Worm (Caenorhabditis elegans): ENCODE measurements around the gene Y67D2.2.

The Y67D2.2 gene

DNA sequence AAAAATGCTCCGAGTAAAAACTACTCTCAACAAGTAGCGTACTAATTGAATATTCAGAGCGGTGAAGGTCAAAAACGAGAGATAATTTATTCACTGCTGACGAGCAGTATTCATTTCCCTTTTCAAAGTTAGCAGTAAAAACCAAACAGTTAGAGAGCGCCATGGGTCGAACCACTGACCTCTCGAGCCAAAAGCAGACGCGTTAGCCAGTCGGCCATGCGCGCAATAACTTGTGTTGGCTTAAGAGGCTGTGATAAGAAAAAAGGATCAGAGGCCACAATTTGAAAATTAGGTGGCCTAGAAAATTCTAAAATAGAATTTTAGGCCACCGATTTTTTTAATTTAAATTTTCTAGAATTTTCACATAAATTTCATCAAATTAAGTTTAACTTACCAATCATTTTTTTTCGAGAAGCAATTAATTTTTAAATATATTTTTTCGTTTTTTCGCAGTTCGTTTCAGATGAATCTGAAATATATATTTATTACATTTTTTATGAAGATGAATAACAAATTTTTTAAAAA lies 42.1 kb downstream of the Y67D2.2 start, which contains the start of gene sms-3:
sms-3 (minus strand) TSS at position 475 of the 525 bp plus-strand sequence.
- TF ChIP-seq nhr-76 (tag; optimal IDR thresholded peaks at IDR 0.05) (no peak), snpc-4 (tag; optimal IDR thresholded peaks at IDR 0.05) (no peak), zip-8 (tag; optimal IDR thresholded peaks at IDR 0.05) (no peak), sem-2 (GFP tag; optimal IDR thresholded peaks at IDR 0.05) (no peak), pha-4 (tag; optimal IDR thresholded peaks at IDR 0.05) (no peak), cnd-1 (tag; optimal IDR thresholded peaks at IDR 0.05) (no peak), elt-3 (tag; optimal IDR thresholded peaks at IDR 0.05) (no peak), ceh-39 (tag; optimal IDR thresholded peaks at IDR 0.05) (no peak), nhr-237 (tag; optimal IDR thresholded peaks at IDR 0.05) (no peak), M03D4.4 (tag; optimal IDR thresholded peaks at IDR 0.05) (peak; percentile 32), ceh-43 (GFP tag; optimal IDR thresholded peaks at IDR 0.05) (no peak), nhr-28 (tag; optimal IDR thresholded peaks at IDR 0.05) (no peak), drap-1 (GFP tag; optimal IDR thresholded peaks at IDR 0.05) (peak; percentile 2), lin-13 (tag; optimal IDR thresholded peaks at IDR 0.05) (peak; percentile 5), ces-1 (GFP tag; optimal IDR thresholded peaks at IDR 0.05) (no peak), hlh-1 (tag; optimal IDR thresholded peaks at IDR 0.05) (no peak), mep-1 (tag; optimal IDR thresholded peaks at IDR 0.05) (no peak), mls-2 (tag; optimal IDR thresholded peaks at IDR 0.05) (no peak), flh-1 (GFP tag; optimal IDR thresholded peaks at IDR 0.05) (no peak), elt-1 (tag; optimal IDR thresholded peaks at IDR 0.05; ENCODE audit: borderline replicate concordance, insufficient read depth) (no peak), unc-62 (GFP tag; optimal IDR thresholded peaks at IDR 0.05) (no peak), sptf-1 (tag; optimal IDR thresholded peaks at IDR 0.05) (peak; percentile 18)

DNA sequence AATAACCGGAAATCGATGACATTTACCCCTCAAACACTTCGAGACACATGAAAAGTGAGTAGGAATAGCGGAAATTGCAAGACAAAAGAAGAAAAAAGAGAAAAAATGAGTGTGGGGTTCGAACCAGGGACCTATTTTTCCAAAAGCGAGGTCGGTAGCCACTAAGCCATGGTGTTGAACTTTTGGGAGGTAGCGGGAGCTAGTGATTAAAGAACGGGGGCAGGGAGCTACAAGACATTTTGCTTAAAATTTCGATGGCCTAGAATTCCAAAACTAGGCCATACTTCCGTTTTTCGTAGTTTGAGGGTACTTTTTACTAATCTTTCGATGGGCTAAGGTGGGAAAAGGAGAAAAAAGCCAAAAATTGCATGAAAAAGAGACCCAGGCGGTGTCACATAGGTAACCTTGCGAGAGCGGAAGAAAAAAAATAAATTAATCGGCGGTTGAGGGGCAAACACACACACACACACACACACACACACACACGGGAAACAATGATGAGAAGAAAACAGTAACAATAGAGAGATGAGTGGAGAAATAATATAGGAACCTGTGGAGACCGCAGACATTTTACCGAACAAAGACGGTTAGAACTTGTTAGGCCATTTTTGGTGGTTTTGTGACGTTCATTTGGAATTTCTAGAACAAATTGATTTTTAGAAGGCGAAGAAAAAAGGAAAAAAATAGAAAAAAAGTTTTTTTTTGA lies 43.0 kb downstream of the Y67D2.2 start:
- TF ChIP-seq lin-32 (GFP tag; optimal IDR thresholded peaks at IDR 0.05), result peak; percentile 75
- TF ChIP-seq ceh-43 (GFP tag; optimal IDR thresholded peaks at IDR 0.05), result peak; percentile 73
- TF ChIP-seq elt-1 (tag; optimal IDR thresholded peaks at IDR 0.05; ENCODE audit: borderline replicate concordance, insufficient read depth), result no peak
- peak; percentile 64 for TF ChIP-seq ham-2 (GFP tag; optimal IDR thresholded peaks at IDR 0.05)
- no peak for TF ChIP-seq mab-5 (tag; optimal IDR thresholded peaks at IDR 0.05)
- TF ChIP-seq sptf-1 (tag; optimal IDR thresholded peaks at IDR 0.05), result peak; percentile 89
- TF ChIP-seq drap-1 (GFP tag; optimal IDR thresholded peaks at IDR 0.05), result peak; percentile 56
- TF ChIP-seq nhr-2 (tag; optimal IDR thresholded peaks at IDR 0.05), result peak; percentile 7
- TF ChIP-seq mep-1 (tag; optimal IDR thresholded peaks at IDR 0.05), result no peak
- TF ChIP-seq lin-13 (tag; optimal IDR thresholded peaks at IDR 0.05), result peak; percentile 5
- TF ChIP-seq ceh-83 (GFP tag; optimal IDR thresholded peaks at IDR 0.05), result peak; percentile 88
- peak; percentile 70 for TF ChIP-seq M03D4.4 (tag; optimal IDR thresholded peaks at IDR 0.05)
- no peak for TF ChIP-seq snpc-4 (tag; optimal IDR thresholded peaks at IDR 0.05)
- peak; percentile 36 for TF ChIP-seq flh-1 (GFP tag; optimal IDR thresholded peaks at IDR 0.05)
- no peak for TF ChIP-seq nhr-76 (tag; optimal IDR thresholded peaks at IDR 0.05)
- TF ChIP-seq sem-2 (GFP tag; optimal IDR thresholded peaks at IDR 0.05), result peak; percentile 49
- peak; percentile 8 for TF ChIP-seq hlh-1 (tag; optimal IDR thresholded peaks at IDR 0.05)
- TF ChIP-seq cnd-1 (tag; optimal IDR thresholded peaks at IDR 0.05), result peak; percentile 55
- TF ChIP-seq tbx-8 (GFP tag; optimal IDR thresholded peaks at IDR 0.05), result peak; percentile 67
- peak; percentile 55 for TF ChIP-seq unc-120 (tag; optimal IDR thresholded peaks at IDR 0.05; ENCODE audit: poor library complexity, severe bottlenecking)
- TF ChIP-seq mls-2 (tag; optimal IDR thresholded peaks at IDR 0.05), result peak; percentile 84
- no peak for TF ChIP-seq lsy-2 (tag; optimal IDR thresholded peaks at IDR 0.05)
- peak; percentile 38 for TF ChIP-seq bed-3 (GFP tag; optimal IDR thresholded peaks at IDR 0.05)

DNA sequence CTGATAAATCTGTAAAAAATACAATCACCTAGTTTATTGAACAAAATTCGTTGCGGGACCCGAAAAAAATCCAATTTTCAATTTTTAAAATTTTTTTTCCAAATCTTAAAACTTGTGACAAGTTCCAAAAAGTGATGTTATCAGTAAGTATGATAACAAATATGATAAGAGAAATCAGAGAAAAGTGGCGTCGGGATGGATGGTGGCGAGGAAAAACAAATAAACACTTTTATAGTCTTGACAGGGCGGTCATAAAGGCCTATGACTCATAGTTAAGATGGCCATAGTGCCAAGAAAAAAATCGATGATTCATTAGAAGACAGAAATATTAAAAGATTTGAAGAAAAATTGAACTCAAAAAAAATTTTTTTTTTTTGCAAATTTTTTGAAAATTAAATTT lies 44.1 kb downstream of the Y67D2.2 start:
- TF ChIP-seq nhr-2 (tag; optimal IDR thresholded peaks at IDR 0.05) (no peak), unc-62 (GFP tag; optimal IDR thresholded peaks at IDR 0.05) (no peak), nhr-12 (tag; optimal IDR thresholded peaks at IDR 0.05) (no peak), snpc-4 (tag; optimal IDR thresholded peaks at IDR 0.05) (no peak)

DNA sequence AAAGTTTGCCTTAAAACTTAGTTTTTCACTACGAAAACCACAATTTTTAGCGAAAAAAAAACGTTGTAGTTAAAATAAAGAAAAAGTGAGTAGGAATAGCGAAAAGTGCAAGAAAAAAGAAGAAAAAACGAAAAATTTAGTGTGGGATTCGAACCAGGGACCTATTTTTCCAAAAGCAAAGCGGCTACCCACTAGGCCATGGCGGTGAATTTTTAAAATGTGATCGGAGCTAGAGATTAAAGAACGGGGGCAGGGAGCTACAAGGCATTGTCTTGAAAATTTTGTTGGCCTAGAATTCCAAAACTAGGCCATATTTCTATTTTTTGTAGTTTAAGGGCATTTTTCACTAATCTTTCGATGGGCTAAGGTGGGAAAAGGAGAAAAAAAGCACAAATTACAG lies 45.2 kb downstream of the Y67D2.2 start:
- TF ChIP-seq nhr-12 (tag; optimal IDR thresholded peaks at IDR 0.05), result no peak
- TF ChIP-seq lin-32 (GFP tag; optimal IDR thresholded peaks at IDR 0.05), result no peak
- TF ChIP-seq sem-2 (GFP tag; optimal IDR thresholded peaks at IDR 0.05), result no peak
- TF ChIP-seq ceh-39 (tag; optimal IDR thresholded peaks at IDR 0.05), result no peak
- TF ChIP-seq unc-120 (tag; optimal IDR thresholded peaks at IDR 0.05; ENCODE audit: poor library complexity, severe bottlenecking), result no peak
- no peak for TF ChIP-seq pha-4 (tag; optimal IDR thresholded peaks at IDR 0.05)
- no peak for TF ChIP-seq zip-8 (tag; optimal IDR thresholded peaks at IDR 0.05)
- TF ChIP-seq tbx-8 (GFP tag; optimal IDR thresholded peaks at IDR 0.05), result no peak
- no peak for TF ChIP-seq mep-1 (tag; optimal IDR thresholded peaks at IDR 0.05)
- TF ChIP-seq unc-62 (GFP tag; optimal IDR thresholded peaks at IDR 0.05), result no peak
- no peak for TF ChIP-seq mab-5 (tag; optimal IDR thresholded peaks at IDR 0.05)
- no peak for TF ChIP-seq sptf-1 (tag; optimal IDR thresholded peaks at IDR 0.05)
- no peak for TF ChIP-seq ztf-11 (tag; optimal IDR thresholded peaks at IDR 0.05)
- TF ChIP-seq elt-3 (tag; optimal IDR thresholded peaks at IDR 0.05), result no peak
- TF ChIP-seq unc-39 (tag; optimal IDR thresholded peaks at IDR 0.05), result no peak
- no peak for TF ChIP-seq drap-1 (GFP tag; optimal IDR thresholded peaks at IDR 0.05)
- TF ChIP-seq nhr-76 (tag; optimal IDR thresholded peaks at IDR 0.05), result no peak
